Worm (Caenorhabditis elegans): ENCODE measurements around the gene C35D10.12.

Gene C35D10.12

DNA sequence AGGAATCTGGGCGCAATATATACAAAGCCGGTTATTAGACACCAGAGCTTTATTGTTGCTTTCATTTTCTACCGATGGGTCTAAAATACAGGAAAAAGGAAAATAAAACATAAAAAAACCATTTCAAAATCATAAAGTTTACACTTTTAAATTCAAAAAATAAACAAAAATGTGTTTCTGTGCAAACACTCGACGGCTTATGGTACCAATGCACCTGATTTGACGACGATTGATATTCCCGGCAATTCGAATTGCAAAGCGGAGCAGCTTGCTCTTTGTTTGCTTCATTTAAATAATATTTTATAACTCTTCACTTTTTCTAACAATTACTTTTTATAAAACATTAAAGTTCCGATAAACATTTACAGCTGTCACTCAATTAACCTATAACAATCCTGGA, 24.4 kb downstream of the C35D10.12 start, which contains the start of gene F26A1.1:
TSS of gene F26A1.1 (plus strand) at position 369 of the 400 bp plus-strand sequence.
- peak; percentile 23 for TF ChIP-seq mep-1 (tag; optimal IDR thresholded peaks at IDR 0.05)
- TF ChIP-seq lsy-2 (tag; optimal IDR thresholded peaks at IDR 0.05): peak; percentile 52
- TF ChIP-seq pha-4 (tag; optimal IDR thresholded peaks at IDR 0.05): peak; percentile 41
- TF ChIP-seq ces-1 (GFP tag; optimal IDR thresholded peaks at IDR 0.05): peak; percentile 5
- TF ChIP-seq nhr-237 (tag; optimal IDR thresholded peaks at IDR 0.05): peak; percentile 19
- TF ChIP-seq unc-120 (tag; optimal IDR thresholded peaks at IDR 0.05; ENCODE audit: poor library complexity, severe bottlenecking): no peak

DNA sequence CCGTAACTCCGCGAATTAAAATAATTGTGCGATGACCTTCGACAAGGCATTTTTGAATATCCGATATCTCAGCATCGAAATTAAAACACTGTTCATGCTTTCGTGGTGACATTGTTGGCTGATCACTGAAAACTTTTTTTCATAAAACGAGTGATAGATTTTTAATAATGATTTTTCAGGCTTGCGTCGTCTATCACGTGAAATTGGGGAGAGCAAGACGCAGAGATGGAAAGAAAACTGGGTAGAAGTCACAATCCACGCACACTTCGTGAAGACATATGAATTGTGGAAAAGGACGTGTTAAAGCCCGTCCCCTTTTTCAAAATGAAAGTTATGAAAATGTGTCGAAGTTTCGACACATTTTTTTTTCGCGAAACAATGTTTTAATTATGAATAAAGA, 24.8 kb downstream of the C35D10.12 start, which contains the start of gene nonu-1:
TSS of gene nonu-1 (minus strand) at position 169 of the 400 bp plus-strand sequence.
- TF ChIP-seq unc-62 (GFP tag; optimal IDR thresholded peaks at IDR 0.05) (no peak), lsy-2 (tag; optimal IDR thresholded peaks at IDR 0.05) (no peak), bed-3 (GFP tag; optimal IDR thresholded peaks at IDR 0.05) (no peak), hlh-1 (tag; optimal IDR thresholded peaks at IDR 0.05) (no peak), pha-4 (tag; optimal IDR thresholded peaks at IDR 0.05) (no peak), cnd-1 (tag; optimal IDR thresholded peaks at IDR 0.05) (no peak), nhr-76 (tag; optimal IDR thresholded peaks at IDR 0.05) (no peak), mls-2 (tag; optimal IDR thresholded peaks at IDR 0.05) (no peak)

DNA sequence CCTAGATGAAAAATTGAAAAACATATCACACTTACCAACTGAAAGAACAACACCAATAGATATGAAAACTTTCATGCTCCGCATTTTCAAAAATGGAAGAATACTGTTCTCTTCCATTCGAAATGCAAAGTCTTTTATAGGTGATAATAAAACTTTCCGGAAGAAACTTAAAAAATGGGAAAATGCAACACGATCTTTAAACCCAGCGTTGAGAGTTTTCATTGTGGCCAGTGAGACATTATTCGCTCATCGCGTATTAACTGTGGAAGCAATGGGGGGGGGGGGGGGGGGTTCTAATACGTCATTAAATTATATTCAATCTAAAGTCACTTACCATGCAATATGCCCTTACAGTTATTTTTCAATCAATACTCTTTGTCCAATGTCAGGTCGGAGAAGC, 30.2 kb downstream of the C35D10.12 start, which contains the start of the genes clec-157 and fkh-5:
TSS of gene clec-157 (minus strand) at position 101 of the 400 bp plus-strand sequence.
TSS of gene fkh-5 (plus strand) at position 336 of the 400 bp plus-strand sequence.
- no peak for TF ChIP-seq nhr-76 (tag; optimal IDR thresholded peaks at IDR 0.05)

ce11 chrIII:4842173-4842572, 32.4 kb downstream of the C35D10.12 start, which contains the start of gene clec-156:
Gene clec-156, minus strand, starts transcription at chrIII:4842273.
- TF ChIP-seq elt-1 (tag; optimal IDR thresholded peaks at IDR 0.05; ENCODE audit: borderline replicate concordance, insufficient read depth) (no peak), ceh-83 (GFP tag; optimal IDR thresholded peaks at IDR 0.05) (no peak)

ce11 chrIII:4837429-4837828, 37.1 kb downstream of the C35D10.12 start, which contains the start of the genes acbp-7 and F26A1.19:
Gene acbp-7, plus strand, starts transcription at chrIII:4837729.
Gene F26A1.19, plus strand, starts transcription at chrIII:4837731.
- TF ChIP-seq sem-2 (GFP tag; optimal IDR thresholded peaks at IDR 0.05) (no peak), ham-2 (GFP tag; optimal IDR thresholded peaks at IDR 0.05) (no peak), ztf-11 (tag; optimal IDR thresholded peaks at IDR 0.05) (no peak), ceh-83 (GFP tag; optimal IDR thresholded peaks at IDR 0.05) (no peak), mab-5 (tag; optimal IDR thresholded peaks at IDR 0.05) (no peak), drap-1 (GFP tag; optimal IDR thresholded peaks at IDR 0.05) (no peak), nhr-237 (tag; optimal IDR thresholded peaks at IDR 0.05) (no peak), ceh-39 (tag; optimal IDR thresholded peaks at IDR 0.05) (no peak), unc-62 (GFP tag; optimal IDR thresholded peaks at IDR 0.05) (no peak), lin-13 (tag; optimal IDR thresholded peaks at IDR 0.05) (no peak), cnd-1 (tag; optimal IDR thresholded peaks at IDR 0.05) (no peak), unc-120 (tag; optimal IDR thresholded peaks at IDR 0.05; ENCODE audit: poor library complexity, severe bottlenecking) (no peak)

DNA sequence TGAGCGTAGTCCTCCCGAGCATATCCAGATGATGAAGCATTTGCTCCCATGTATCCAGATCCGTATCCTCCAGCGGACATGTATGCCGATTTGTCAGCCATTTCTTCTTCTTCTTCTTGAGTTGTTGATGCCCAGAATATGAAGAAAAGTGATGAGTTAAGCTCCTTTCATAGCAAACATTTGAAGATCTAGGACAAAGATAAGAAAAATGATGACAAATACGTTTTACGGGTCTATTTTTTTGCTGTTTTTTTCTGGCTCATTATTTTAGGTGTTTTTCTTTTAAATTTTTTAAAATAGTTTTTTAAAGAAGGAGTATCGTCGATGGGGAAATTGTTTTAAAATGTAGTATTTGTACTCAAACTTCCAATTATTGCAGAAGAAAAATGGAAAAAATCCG, 44.4 kb downstream of the C35D10.12 start, which contains the start of gene nspd-9:
TSS of gene nspd-9 (minus strand) at position 101 of the 400 bp plus-strand sequence.
- TF ChIP-seq nhr-28 (tag; optimal IDR thresholded peaks at IDR 0.05): no peak
- TF ChIP-seq snpc-4 (tag; optimal IDR thresholded peaks at IDR 0.05): no peak
- TF ChIP-seq sptf-1 (tag; optimal IDR thresholded peaks at IDR 0.05): no peak
- TF ChIP-seq cnd-1 (tag; optimal IDR thresholded peaks at IDR 0.05): no peak
- TF ChIP-seq flh-1 (GFP tag; optimal IDR thresholded peaks at IDR 0.05): no peak
- TF ChIP-seq elt-3 (tag; optimal IDR thresholded peaks at IDR 0.05): no peak
- no peak for TF ChIP-seq M03D4.4 (tag; optimal IDR thresholded peaks at IDR 0.05)
- TF ChIP-seq tbx-8 (GFP tag; optimal IDR thresholded peaks at IDR 0.05): no peak
- no peak for TF ChIP-seq nhr-2 (tag; optimal IDR thresholded peaks at IDR 0.05)
- TF ChIP-seq ceh-39 (tag; optimal IDR thresholded peaks at IDR 0.05): no peak
